Worm (Caenorhabditis elegans): ENCODE measurements around the gene scl-9.

scl-9 gene

DNA sequence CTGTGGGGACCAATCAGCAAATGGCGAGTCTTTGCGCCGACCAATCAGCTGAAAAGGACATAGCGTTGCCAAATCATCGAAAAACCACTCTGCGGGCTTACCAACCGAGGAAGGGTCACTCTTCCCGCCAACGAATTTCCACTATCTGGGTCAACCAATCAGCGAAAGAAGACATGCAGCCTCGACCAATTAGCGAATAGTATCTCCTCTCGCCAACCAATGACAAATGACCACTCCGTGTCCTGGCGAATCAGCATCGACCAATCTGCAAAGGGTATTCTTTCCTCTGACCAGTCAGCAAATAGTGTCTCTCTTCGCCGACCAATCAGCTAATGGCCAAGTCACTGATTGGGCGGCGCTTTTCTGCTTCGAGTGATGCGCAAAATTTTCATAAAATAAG is 5.5 kb upstream of the scl-9 start:
- TF ChIP-seq cebp-2 (GFP tag; IDR thresholded peaks at IDR 0.05) = 0 out of 2 replicates have a peak, but pooled peaks have one; percentile 52
- TF ChIP-seq ztf-26 (tag; optimal IDR thresholded peaks at IDR 0.05) = no peak

ce11 chrIV:13042091-13042490 is 4.9 kb upstream of the scl-9 start, which contains the start of gene amt-2:
Gene amt-2, plus strand, starts transcription at chrIV:13042391.
- TF ChIP-seq tbx-9 (tag; optimal IDR thresholded peaks at IDR 0.05; ENCODE audit: borderline replicate concordance) (no peak), hlh-12 (tag; optimal IDR thresholded peaks at IDR 0.05) (no peak), dpl-1 (GFP tag; optimal IDR thresholded peaks at IDR 0.05) (no peak), akir-1 (GFP tag; optimal IDR thresholded peaks at IDR 0.05) (no peak), ets-4 (GFP tag; optimal IDR thresholded peaks at IDR 0.05) (no peak), F37B4.10 (GFP tag; IDR thresholded peaks at IDR 0.05) (no peak), hmg-20 (GFP tag; IDR thresholded peaks at IDR 0.05) (no peak), let-526 (GFP tag; IDR thresholded peaks at IDR 0.05) (no peak), B0035.1 (tag; optimal IDR thresholded peaks at IDR 0.05) (no peak), lin-35 (GFP tag; optimal IDR thresholded peaks at IDR 0.05) (no peak), gei-17 (GFP tag; optimal IDR thresholded peaks at IDR 0.05) (no peak), hlh-26 (GFP tag; conservative IDR thresholded peaks at IDR 0.05) (no peak)

- no peak for TF ChIP-seq sptf-2 (GFP tag; optimal IDR thresholded peaks at IDR 0.05)
- TF ChIP-seq let-607 (tag; optimal IDR thresholded peaks at IDR 0.05) = no peak
- TF ChIP-seq lin-40 (tag; optimal IDR thresholded peaks at IDR 0.05) = no peak
- no peak for TF ChIP-seq hlh-12 (tag; optimal IDR thresholded peaks at IDR 0.05)
- no peak for TF ChIP-seq nhr-90 (tag; optimal IDR thresholded peaks at IDR 0.05)
- TF ChIP-seq ceh-91 (GFP tag; IDR thresholded peaks at IDR 0.05) = no peak
- TF ChIP-seq mes-4 (tag; optimal IDR thresholded peaks at IDR 0.05) = no peak
- TF ChIP-seq lin-26 (GFP tag; IDR thresholded peaks at IDR 0.05) = no peak
- TF ChIP-seq rec-8 (tag; optimal IDR thresholded peaks at IDR 0.05) = no peak
- TF ChIP-seq B0035.1 (tag; optimal IDR thresholded peaks at IDR 0.05) = no peak
- no peak for TF ChIP-seq ceh-79 (tag; optimal IDR thresholded peaks at IDR 0.05)
- no peak for TF ChIP-seq F49E8.2 (tag; optimal IDR thresholded peaks at IDR 0.05; ENCODE audit: insufficient read depth)
- no peak for TF ChIP-seq hsf-1 (GFP tag; IDR thresholded peaks at IDR 0.05)
- TF ChIP-seq cebp-2 (GFP tag; IDR thresholded peaks at IDR 0.05) = no peak
- no peak for TF ChIP-seq lir-1 (GFP tag; conservative IDR thresholded peaks at IDR 0.05)
- TF ChIP-seq zfh-2 (GFP tag; conservative IDR thresholded peaks at IDR 0.05) = no peak
Measured at ce11 chrIV:13044980-13045379, 2.0 kb upstream of the scl-9 start.

- no peak for TF ChIP-seq fkh-3 (tag; optimal IDR thresholded peaks at IDR 0.05)
Measured at ce11 chrIV:13048157-13048556, 1.2 kb downstream of the scl-9 start, which contains the start of gene scl-10. Gene scl-10, plus strand, starts transcription at chrIV:13048457.

DNA sequence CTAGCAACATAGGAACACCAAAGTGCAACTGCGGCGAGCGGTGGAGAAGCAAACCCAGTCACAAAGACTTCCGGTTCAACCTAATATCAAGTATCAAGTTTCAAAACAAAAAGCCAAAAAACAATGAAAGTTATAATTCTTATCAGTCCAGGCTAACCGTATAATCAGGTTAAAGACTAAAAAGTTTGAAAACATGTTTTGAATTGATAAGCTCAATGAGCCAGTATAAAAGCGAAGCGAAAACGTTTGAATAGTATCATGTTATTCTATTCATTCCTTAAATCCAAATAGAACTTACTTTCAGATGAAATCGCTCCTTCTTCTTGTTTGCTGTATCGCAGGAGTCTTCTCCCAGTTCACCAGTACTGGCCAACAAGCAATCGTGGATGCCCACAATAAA is 4.1 kb downstream of the scl-9 start, which contains the start of gene scl-11:
TSS of gene scl-11 (plus strand) at position 301 of the 400 bp plus-strand sequence.
- TF ChIP-seq cebp-1 (GFP tag; IDR thresholded peaks at IDR 0.05) = no peak
- no peak for TF ChIP-seq cebp-1 (tag; optimal IDR thresholded peaks at IDR 0.05)
- TF ChIP-seq ets-4 (GFP tag; optimal IDR thresholded peaks at IDR 0.05) = no peak
- TF ChIP-seq nhr-120 (GFP tag; IDR thresholded peaks at IDR 0.05) = no peak
- TF ChIP-seq Y56A3A.18 (GFP tag; IDR thresholded peaks at IDR 0.05) = no peak
- TF ChIP-seq mxl-1 (tag; optimal IDR thresholded peaks at IDR 0.05) = no peak
- no peak for TF ChIP-seq Y53F4B.3 (GFP tag; IDR thresholded peaks at IDR 0.05)

All from whole organism, young adult.